Fruit fly (Drosophila melanogaster) whole organism, prepupa: ENCODE data around the gene Usp12-46.

Experiments
- CG10631 ChIP-seq: fragments of 200-800 bp; sonication (Bioruptor generic); optimal IDR thresholded peaks from 2 replicates; lab custom pipeline; 2016; ENCODE audit warnings: missing biosample characterization, missing genetic modification characterization
- CG10669 ChIP-seq: fragments of 200-800 bp; sonication (Bioruptor generic); optimal IDR thresholded peaks from 3 replicates; lab custom pipeline; 2018; ENCODE audit warnings: missing biosample characterization, mild to moderate bottlenecking, missing genetic modification characterization, moderate library complexity
- CG11762 ChIP-seq: fragments of 200-800 bp; sonication (Bioruptor generic); optimal IDR thresholded peaks from 3 replicates; lab custom pipeline; 2016; ENCODE audit warnings: missing biosample characterization, missing genetic modification characterization; ENCODE audit not compliant: insufficient read depth
- CG1621 ChIP-seq: fragments of 200-800 bp; sonication (Bioruptor generic); optimal IDR thresholded peaks from 3 replicates; lab custom pipeline; 2018; ENCODE audit warnings: missing biosample characterization, mild to moderate bottlenecking, missing genetic modification characterization
- CG16779 ChIP-seq: fragments of 200-800 bp; sonication (Bioruptor generic); optimal IDR thresholded peaks from 3 replicates; lab custom pipeline; 2017; ENCODE audit warnings: missing biosample characterization, mild to moderate bottlenecking, missing genetic modification characterization
- CG3032 ChIP-seq: fragments of 200-800 bp; optimal IDR thresholded peaks from 2 replicates; lab custom pipeline; 2019; ENCODE audit warnings: missing biosample characterization, mild to moderate bottlenecking, missing genetic modification characterization, moderate library complexity
- CG31627 ChIP-seq: fragments of 200-800 bp; sonication (Bioruptor generic); optimal IDR thresholded peaks from 3 replicates; lab custom pipeline; 2016; ENCODE audit warnings: missing biosample characterization, missing genetic modification characterization
- CG32006 ChIP-seq: fragments of 200-800 bp; sonication (Bioruptor generic); optimal IDR thresholded peaks from 3 replicates; lab custom pipeline; 2017; ENCODE audit warnings: missing biosample characterization, mild to moderate bottlenecking, missing genetic modification characterization
- CG34406 ChIP-seq: fragments of 200-800 bp; sonication (Bioruptor generic); optimal IDR thresholded peaks from 3 replicates; lab custom pipeline; 2016; ENCODE audit warnings: missing biosample characterization, missing genetic modification characterization
- CG4318 ChIP-seq: fragments of 200-800 bp; sonication (Bioruptor generic); optimal IDR thresholded peaks from 3 replicates; lab custom pipeline; 2017; ENCODE audit warnings: missing biosample characterization, mild to moderate bottlenecking, missing genetic modification characterization
- CG6163 ChIP-seq: fragments of 200-800 bp; sonication (Bioruptor generic); IDR thresholded peaks from 3 replicates; pipeline ENCODE4 v1.3.6; 2022; ENCODE audit warnings: missing biosample characterization, missing genetic modification characterization
- CG6276 ChIP-seq: fragments of 200-800 bp; sonication (Bioruptor generic); optimal IDR thresholded peaks from 2 replicates; lab custom pipeline; 2017; ENCODE audit warnings: missing biosample characterization, mild to moderate bottlenecking, missing genetic modification characterization
- CG6792 ChIP-seq: fragments of 200-800 bp; sonication (Bioruptor generic); optimal IDR thresholded peaks from 3 replicates; lab custom pipeline; 2016; ENCODE audit warnings: missing biosample characterization, missing genetic modification characterization
- CG6808 ChIP-seq: fragments of 200-800 bp; sonication (Bioruptor generic); optimal IDR thresholded peaks from 3 replicates; lab custom pipeline; 2017; ENCODE audit warnings: missing biosample characterization, missing genetic modification characterization, mild to moderate bottlenecking, moderate library complexity, missing genetic modification reagents
- CG6854 ChIP-seq: fragments of 200-800 bp; sonication (Bioruptor generic); optimal IDR thresholded peaks from 2 replicates; lab custom pipeline; 2017; ENCODE audit warnings: missing biosample characterization, mild to moderate bottlenecking, missing genetic modification characterization
- CG7368 ChIP-seq: fragments of 200-800 bp; sonication (Bioruptor generic); optimal IDR thresholded peaks from 3 replicates; lab custom pipeline; 2016; ENCODE audit warnings: missing biosample characterization, missing genetic modification characterization
- CG8319 ChIP-seq: fragments of 200-800 bp; sonication (Bioruptor generic); optimal IDR thresholded peaks from 3 replicates; lab custom pipeline; 2016; ENCODE audit warnings: missing biosample characterization, missing genetic modification characterization
- CG9139 ChIP-seq: fragments of 200-800 bp; sonication (Bioruptor generic); optimal IDR thresholded peaks from 3 replicates; lab custom pipeline; 2017; ENCODE audit warnings: missing biosample characterization, mild to moderate bottlenecking, missing genetic modification characterization
- Eip75B ChIP-seq: fragments of 200-800 bp; sonication (Bioruptor generic); optimal IDR thresholded peaks from 3 replicates; lab custom pipeline; 2016; ENCODE audit warnings: missing biosample characterization, missing genetic modification characterization
- Eip78C ChIP-seq: fragments of 200-800 bp; sonication (Bioruptor generic); peaks from one replicate; lab custom pipeline; 2016; ENCODE audit warnings: missing biosample characterization, missing genetic modification characterization
- Eip93F ChIP-seq: fragments of 200-800 bp; sonication (Bioruptor generic); optimal IDR thresholded peaks from 2 replicates; lab custom pipeline; 2016; ENCODE audit warnings: missing biosample characterization, mild to moderate bottlenecking, missing genetic modification characterization
- Ets21C ChIP-seq: fragments of 200-800 bp; sonication (Bioruptor generic); optimal IDR thresholded peaks from 3 replicates; lab custom pipeline; 2016; ENCODE audit warnings: missing biosample characterization, missing genetic modification characterization
- Gug ChIP-seq: fragments of 200-800 bp; sonication (Bioruptor generic); IDR thresholded peaks from 2 replicates; pipeline ENCODE4 v1.3.6; 2022; ENCODE audit warnings: missing biosample characterization, missing genetic modification characterization
- Hr38 ChIP-seq: sonication (Bioruptor generic); optimal IDR thresholded peaks from 2 replicates; lab custom pipeline; 2016; ENCODE audit warnings: missing biosample characterization, missing genetic modification characterization
- Hr39 ChIP-seq: fragments of 200-800 bp; sonication (Bioruptor generic); optimal IDR thresholded peaks from 2 replicates; lab custom pipeline; 2016; ENCODE audit warnings: missing biosample characterization, missing genetic modification characterization
- Hr4 ChIP-seq: fragments of 200-800 bp; sonication (Bioruptor generic); optimal IDR thresholded peaks from 3 replicates; lab custom pipeline; 2016; ENCODE audit warnings: missing biosample characterization, missing genetic modification characterization
- Lpt ChIP-seq: fragments of 200-800 bp; sonication (Bioruptor generic); optimal IDR thresholded peaks from 3 replicates; lab custom pipeline; 2016; ENCODE audit warnings: missing biosample characterization, missing genetic modification characterization
- Met ChIP-seq: fragments of 200-800 bp; sonication (Bioruptor generic); optimal IDR thresholded peaks from 3 replicates; lab custom pipeline; 2016; ENCODE audit warnings: missing biosample characterization, missing genetic modification characterization
- OdsH ChIP-seq: fragments of 200-800 bp; sonication (Bioruptor generic); optimal IDR thresholded peaks from 3 replicates; lab custom pipeline; 2016; ENCODE audit warnings: missing biosample characterization, missing genetic modification characterization
- Sox102F ChIP-seq: fragments of 200-800 bp; sonication (Bioruptor generic); optimal IDR thresholded peaks from 2 replicates; lab custom pipeline; 2016; ENCODE audit warnings: missing biosample characterization, mild to moderate bottlenecking, missing genetic modification characterization
- Sox14 ChIP-seq: fragments of 200-800 bp; sonication (Bioruptor generic); optimal IDR thresholded peaks from 3 replicates; lab custom pipeline; 2016; ENCODE audit warnings: missing biosample characterization, missing genetic modification characterization
- acj6 ChIP-seq: fragments of 200-800 bp; sonication (Bioruptor generic); optimal IDR thresholded peaks from 3 replicates; lab custom pipeline; 2016; ENCODE audit warnings: missing biosample characterization, missing genetic modification characterization
- cyc ChIP-seq: fragments of 200-800 bp; sonication (Bioruptor generic); optimal IDR thresholded peaks from 3 replicates; lab custom pipeline; 2016; ENCODE audit warnings: missing biosample characterization, missing genetic modification characterization
- dac ChIP-seq: fragments of 200-800 bp; sonication (Bioruptor generic); optimal IDR thresholded peaks from 2 replicates; lab custom pipeline; 2017; ENCODE audit warnings: missing biosample characterization, mild to moderate bottlenecking, missing genetic modification characterization
- dsx ChIP-seq: fragments of 200-800 bp; optimal IDR thresholded peaks from 3 replicates; lab custom pipeline; 2019; ENCODE audit warnings: missing biosample characterization, mild to moderate bottlenecking, missing genetic modification characterization, moderate library complexity; ENCODE audit not compliant: poor library complexity, severe bottlenecking
- fd59A ChIP-seq: fragments of 200-800 bp; sonication (Bioruptor generic); optimal IDR thresholded peaks from 2 replicates; lab custom pipeline; 2017; ENCODE audit warnings: missing biosample characterization, mild to moderate bottlenecking, missing genetic modification characterization, missing genetic modification reagents
- fkh ChIP-seq: fragments of 200-800 bp; sonication (Bioruptor generic); optimal IDR thresholded peaks from 3 replicates; lab custom pipeline; 2017; ENCODE audit warnings: missing biosample characterization, mild to moderate bottlenecking, missing genetic modification characterization, moderate library complexity
- net ChIP-seq: fragments of 200-800 bp; sonication (Bioruptor generic); optimal IDR thresholded peaks from 3 replicates; lab custom pipeline; 2016; ENCODE audit warnings: missing biosample characterization, missing genetic modification characterization
- pdm3 ChIP-seq: fragments of 200-800 bp; sonication (Bioruptor generic); optimal IDR thresholded peaks from 3 replicates; lab custom pipeline; 2016; ENCODE audit warnings: missing biosample characterization, missing genetic modification characterization
- salr ChIP-seq, 2 experiments: fragments of 200-800 bp; sonication (Bioruptor generic); optimal IDR thresholded peaks; 3 replicates each; lab custom pipeline; 2016 to 2018; ENCODE audit warnings: missing biosample characterization in 2 of 2, missing genetic modification characterization in 2 of 2, mild to moderate bottlenecking in 1 of 2
- spab ChIP-seq: fragments of 200-800 bp; sonication (Bioruptor generic); optimal IDR thresholded peaks from 2 replicates; lab custom pipeline; 2017; ENCODE audit warnings: missing biosample characterization, mild to moderate bottlenecking, missing genetic modification characterization, missing genetic modification reagents
- svp ChIP-seq: fragments of 200-800 bp; sonication (Bioruptor generic); peaks from one replicate; lab custom pipeline; 2016; ENCODE audit warnings: missing biosample characterization, missing genetic modification characterization
- topi ChIP-seq: fragments of 200-800 bp; sonication (Bioruptor generic); optimal IDR thresholded peaks from 3 replicates; lab custom pipeline; 2016; ENCODE audit warnings: missing biosample characterization, missing genetic modification characterization
- vri ChIP-seq: fragments of 200-800 bp; sonication (Bioruptor generic); optimal IDR thresholded peaks from 3 replicates; lab custom pipeline; 2016; ENCODE audit warnings: missing biosample characterization, mild to moderate bottlenecking, missing genetic modification characterization

Usp12-46 gene

dm6 chr3R:22720808-22721306 lies 29.8 kb upstream of the Usp12-46 start, which contains the start of gene wge (continued):
- TF ChIP-seq Lpt (GFP tag; lab: Kevin White, UChicago) (peak; percentile 65), CG6808 (GFP tag; lab: Kevin White, UChicago) (peak; percentile 93), topi (GFP tag; lab: Kevin White, UChicago) (peak; percentile 32), Eip93F (GFP tag; lab: Kevin White, UChicago) (peak; percentile 47), Hr39 (GFP tag; lab: Kevin White, UChicago) (no peak), spab (GFP tag; lab: Kevin White, UChicago) (peak; percentile 87), cyc (GFP tag; lab: Kevin White, UChicago) (no peak), CG1621 (tag; lab: Kevin White, UChicago) (peak; percentile 78), CG6163 (GFP tag; lab: Robert Waterston, UW) (peak; percentile 63; the same call in 2 of the 3 replicates), CG32006 (GFP tag; lab: Kevin White, UChicago) (peak; percentile 77), CG11762 (GFP tag; lab: Kevin White, UChicago) (peak; percentile 21), fkh (GFP tag; lab: Kevin White, UChicago) (no peak), Ets21C (GFP tag; lab: Kevin White, UChicago) (no peak), CG31627 (GFP tag; lab: Kevin White, UChicago) (no peak), Hr38 (GFP tag; lab: Kevin White, UChicago) (no peak), dsx (peak; percentile 71), Eip75B (GFP tag; lab: Kevin White, UChicago) (no peak)

dm6 chr3R:22724149-22724973 lies 26.3 kb upstream of the Usp12-46 start, which contains the start of gene Irp-1A:
Irp-1A (minus strand) TSS chr3R:22724587.
- peak; percentile 38 for TF ChIP-seq pdm3 (GFP tag; lab: Kevin White, UChicago)
- peak; percentile 54 for TF ChIP-seq Lpt (GFP tag; lab: Kevin White, UChicago)
- peak; percentile 97 for TF ChIP-seq svp (GFP tag; lab: Kevin White, UChicago)
- peak; percentile 18 for TF ChIP-seq CG9139 (GFP tag; lab: Kevin White, UChicago)
- TF ChIP-seq fkh (GFP tag; lab: Kevin White, UChicago): peak; percentile 98
- TF ChIP-seq Sox14 (GFP tag; lab: Kevin White, UChicago): peak; percentile 46
- peak; percentile 78 for TF ChIP-seq dsx
- no peak for TF ChIP-seq CG6854
- peak; percentile 47 for TF ChIP-seq topi (GFP tag; lab: Kevin White, UChicago)
- peak; percentile 50 for TF ChIP-seq CG6792
- TF ChIP-seq Sox102F (GFP tag; lab: Kevin White, UChicago): peak; percentile 52
- no peak for TF ChIP-seq CG16779 (tag; lab: Kevin White, UChicago)
- TF ChIP-seq vri (GFP tag; lab: Kevin White, UChicago): peak; percentile 54
- TF ChIP-seq CG10669: peak; percentile 46
- TF ChIP-seq CG4318 (GFP tag; lab: Kevin White, UChicago): no peak
- peak; percentile 2 for TF ChIP-seq CG8319 (GFP tag; lab: Kevin White, UChicago)
- peak; percentile 71 for TF ChIP-seq CG34406 (GFP tag; lab: Kevin White, UChicago)
- TF ChIP-seq OdsH (GFP tag; lab: Kevin White, UChicago): peak; percentile 71
- TF ChIP-seq CG10631: peak; percentile 71
- TF ChIP-seq acj6: peak; percentile 51
- peak; percentile 78 for TF ChIP-seq CG3032 (tag; lab: Kevin White, UChicago)
- TF ChIP-seq CG6276 (GFP tag; lab: Kevin White, UChicago): peak; percentile 40
- peak; percentile 32 for TF ChIP-seq CG31627 (GFP tag; lab: Kevin White, UChicago)
- no peak for TF ChIP-seq fd59A (GFP tag; lab: Kevin White, UChicago)
- no peak for TF ChIP-seq CG1621 (tag; lab: Kevin White, UChicago)
- no peak for TF ChIP-seq Ets21C (GFP tag; lab: Kevin White, UChicago)
- TF ChIP-seq Eip78C (GFP tag; lab: Kevin White, UChicago): peak; percentile 89
- peak; percentile 33 for TF ChIP-seq Hr39 (GFP tag; lab: Kevin White, UChicago)
- TF ChIP-seq CG6808 (GFP tag; lab: Kevin White, UChicago): peak; percentile 32
- peak; percentile 46 for TF ChIP-seq Eip75B (GFP tag; lab: Kevin White, UChicago)
- TF ChIP-seq net (GFP tag; lab: Kevin White, UChicago): peak; percentile 55
- TF ChIP-seq Hr38 (GFP tag; lab: Kevin White, UChicago): no peak
- TF ChIP-seq Eip93F (GFP tag; lab: Kevin White, UChicago): peak; percentile 10
- TF ChIP-seq salr (GFP tag; optimal IDR thresholded peaks at IDR 0.05; lab: Kevin White, UChicago): peak in 1 of 2 experiments; percentile 24
- peak; percentile 54 for TF ChIP-seq Hr4 (GFP tag; lab: Kevin White, UChicago)
- TF ChIP-seq dac: no peak
- TF ChIP-seq CG7368 (GFP tag; lab: Kevin White, UChicago): peak; percentile 49
- peak; percentile 34 for TF ChIP-seq cyc (GFP tag; lab: Kevin White, UChicago)
- TF ChIP-seq Met (GFP tag; lab: Kevin White, UChicago): peak; percentile 46
- TF ChIP-seq Gug: peak; percentile 66
